Worm (Caenorhabditis elegans) whole organism, mixed stage, embryonic: ENCODE results near the gene lgc-54.

Experiments used
- bed-3 ChIP-seq: fragments of 200-800 bp; sonication (Bioruptor generic); optimal IDR thresholded peaks from 3 replicates; lab custom pipeline; 2018; ENCODE audit warnings: mild to moderate bottlenecking, missing genetic modification characterization, moderate library complexity, missing compliant biosample characterization
- blmp-1 ChIP-seq: fragments of 150-350 bp; optimal IDR thresholded peaks from 2 replicates; lab custom pipeline; 2014; ENCODE audit warnings: missing biosample characterization, missing genetic modification characterization
- elt-1 ChIP-seq: sonication (generic microtip); optimal IDR thresholded peaks from 2 replicates; lab custom pipeline; 2017; ENCODE audit warnings: missing genetic modification characterization, mild to moderate bottlenecking, missing compliant biosample characterization, antibody characterized with exemption, moderate library complexity, borderline replicate concordance; ENCODE audit not compliant: insufficient read depth
- lin-13 ChIP-seq: fragments of 150-350 bp; optimal IDR thresholded peaks from 2 replicates; lab custom pipeline; 2014; ENCODE audit warnings: missing biosample characterization, missing genetic modification characterization
- nhr-237 ChIP-seq: fragments of 150-350 bp; optimal IDR thresholded peaks from 2 replicates; lab custom pipeline; 2014; ENCODE audit warnings: missing biosample characterization, missing genetic modification characterization
- nhr-28 ChIP-seq: fragments of 150-350 bp; optimal IDR thresholded peaks from 2 replicates; lab custom pipeline; 2014; ENCODE audit warnings: missing biosample characterization, missing genetic modification characterization
- sptf-1 ChIP-seq: sonication (generic microtip); optimal IDR thresholded peaks from 2 replicates; lab custom pipeline; 2017; ENCODE audit warnings: mild to moderate bottlenecking, missing genetic modification characterization, moderate library complexity, missing compliant biosample characterization

DNA sequence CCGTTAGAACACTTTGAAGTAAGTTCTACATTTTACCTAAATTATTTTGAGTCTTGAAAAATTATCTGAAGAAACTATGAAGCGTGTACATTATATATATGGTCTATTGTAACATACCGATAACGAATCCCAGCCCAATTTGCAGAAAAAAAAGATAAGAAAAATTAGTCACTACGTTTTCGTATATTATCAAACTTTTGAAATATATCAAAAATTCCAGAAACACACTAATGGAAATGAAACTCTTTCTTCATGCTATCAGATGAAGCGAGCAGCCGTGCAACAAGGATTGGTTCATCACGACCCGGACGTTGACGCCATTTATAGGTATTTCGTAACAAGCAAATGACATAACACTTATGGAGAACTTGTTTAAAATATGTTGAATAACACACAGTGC is 34.5 kb downstream of the lgc-54 start:
- TF ChIP-seq blmp-1 = no peak
- TF ChIP-seq elt-1 (tag; lab: Kevin White, UChicago) = no peak
- TF ChIP-seq lin-13 (tag; lab: Kevin White, UChicago) = no peak
- TF ChIP-seq sptf-1 (tag; lab: Kevin White, UChicago) = no peak
- TF ChIP-seq nhr-237 = no peak
- no peak for TF ChIP-seq bed-3
- TF ChIP-seq nhr-28 = no peak
